Worm (Caenorhabditis elegans) whole organism, L4 larva: ENCODE results near the gene Y51H4A.937.
"Not testable (repeated sequence)": the region's sequence is repeated elsewhere in the genome, so short reads cannot be mapped to it uniquely, and the experiment has no call there.

ENCODE experiments used
- ces-1 ChIP-seq: fragments of 150-350 bp; sonication (generic microtip); optimal IDR thresholded peaks from 4 replicates; lab custom pipeline; 2014; ENCODE audit warnings: missing biosample characterization, missing genetic modification reagents, missing genetic modification characterization
- hlh-30 ChIP-seq: sonication (generic microtip); optimal IDR thresholded peaks from 2 replicates; lab custom pipeline; 2017; ENCODE audit warnings: antibody characterized with exemption, mild to moderate bottlenecking, missing genetic modification characterization, missing compliant biosample characterization; ENCODE audit not compliant: insufficient read depth
- mep-1 ChIP-seq: fragments of 150-350 bp; sonication (generic microtip); optimal IDR thresholded peaks from 3 replicates; lab custom pipeline; 2014; ENCODE audit warnings: missing biosample characterization, missing genetic modification characterization
- mes-2 ChIP-seq: sonication (generic microtip); optimal IDR thresholded peaks from 2 replicates; lab custom pipeline; 2016; ENCODE audit warnings: missing genotype, mild to moderate bottlenecking, missing genetic modification characterization, missing compliant biosample characterization; ENCODE audit not compliant: poor library complexity, severe bottlenecking
- nhr-11 ChIP-seq: fragments of 150-350 bp; optimal IDR thresholded peaks from 2 replicates; lab custom pipeline; 2014; ENCODE audit warnings: missing biosample characterization, missing genetic modification characterization
- unc-130 ChIP-seq: sonication (generic microtip); optimal IDR thresholded peaks from 2 replicates; lab custom pipeline; 2016; ENCODE audit warnings: missing genetic modification reagents, missing genetic modification characterization, missing compliant biosample characterization
- unc-39 ChIP-seq: sonication (generic microtip); optimal IDR thresholded peaks from 2 replicates; lab custom pipeline; 2017; ENCODE audit warnings: missing biosample characterization, missing genetic modification characterization

- not testable (repeated sequence) for TF ChIP-seq unc-130 (GFP tag; lab: Kevin White, UChicago); ces-1 (GFP tag; lab: Kevin White, UChicago); unc-39 (tag; lab: Kevin White, UChicago); hlh-30 (tag; lab: Kevin White, UChicago); mep-1; nhr-11 (tag; lab: Kevin White, UChicago); mes-2 (tag; lab: Kevin White, UChicago)
Observed at ce11 chrIV:16480888-16481287, 47.6 kb upstream of the Y51H4A.937 start, which contains the start of gene Y51H4A.938.
